Fruit fly (Drosophila melanogaster) whole organism, adult: ENCODE results near the gene CG10068.

Experiments used
- CG7101 ChIP-seq: fragments of 200-800 bp; sonication (Bioruptor generic); optimal IDR thresholded peaks from 2 replicates; lab custom pipeline; 2018; ENCODE audit warnings: missing biosample characterization, mild to moderate bottlenecking, missing genetic modification characterization, moderate library complexity
- cic ChIP-seq: fragments of 200-800 bp; sonication (Bioruptor generic); optimal IDR thresholded peaks from 2 replicates; lab custom pipeline; 2017; ENCODE audit warnings: missing biosample characterization, mild to moderate bottlenecking, missing genetic modification characterization, moderate library complexity
- ovo ChIP-seq: fragments of 200-800 bp; sonication (Bioruptor generic); optimal IDR thresholded peaks from 2 replicates; lab custom pipeline; 2016; ENCODE audit warnings: missing biosample characterization, missing genetic modification characterization

DNA sequence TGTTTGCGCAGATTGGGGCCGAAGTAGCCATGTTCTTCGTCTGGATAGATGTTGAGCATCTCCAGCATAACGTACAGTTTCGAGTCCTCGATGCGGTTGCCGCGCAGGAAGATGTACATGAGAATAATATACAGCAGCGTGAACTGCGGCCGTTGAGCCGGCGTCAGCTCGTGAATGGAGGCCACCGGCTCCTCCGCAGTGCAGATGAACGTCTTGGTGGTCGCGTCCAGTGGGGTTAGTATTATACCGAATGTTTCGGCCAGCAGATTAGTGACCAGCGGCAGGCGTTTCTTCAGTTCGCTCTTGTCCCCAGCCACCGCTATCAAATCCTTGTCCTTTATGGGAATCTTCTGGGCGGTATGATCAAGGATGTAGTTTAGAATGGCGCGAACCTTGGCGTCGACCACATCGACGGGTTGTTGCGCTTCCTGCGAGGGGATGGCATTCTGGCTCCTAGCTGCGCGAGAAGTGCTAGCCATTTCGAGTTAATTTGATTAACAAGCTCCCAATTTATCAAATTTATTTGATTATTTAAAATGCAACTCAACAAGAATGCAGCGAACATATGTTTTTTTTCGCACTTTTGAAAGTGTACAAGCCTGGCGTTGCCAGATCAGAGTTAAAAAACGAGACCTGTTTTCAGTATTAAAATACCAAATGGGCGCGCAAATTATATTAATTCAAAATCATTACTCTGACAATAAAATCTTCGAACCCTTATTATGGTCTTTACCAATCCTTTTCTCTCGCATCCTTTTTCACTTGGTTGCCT, 26.9 kb upstream of the CG10068 start, which contains the start of gene MAGE:
- TF ChIP-seq cic (GFP tag; lab: Kevin White, UChicago) (no peak), CG7101 (tag; lab: Kevin White, UChicago) (no peak), ovo (no peak)
